Worm (Caenorhabditis elegans) whole organism, young adult: ENCODE data around the gene C31H2.4.

ENCODE experiments used
- athp-1 ChIP-seq: sonication (generic microtip); optimal IDR thresholded peaks from 2 replicates; lab custom pipeline; 2017; ENCODE audit warnings: mild to moderate bottlenecking, missing genetic modification characterization, missing compliant biosample characterization
- attf-5 ChIP-seq: fragments of 200-800 bp; sonication (Bioruptor generic); optimal IDR thresholded peaks from 2 replicates; lab custom pipeline; 2018; ENCODE audit warnings: mild to moderate bottlenecking, missing genetic modification characterization, missing compliant biosample characterization
- ceh-27 ChIP-seq: fragments of 200-800 bp; sonication (Bioruptor generic); optimal IDR thresholded peaks from 2 replicates; lab custom pipeline; 2018; ENCODE audit warnings: mild to moderate bottlenecking, missing genetic modification characterization, moderate library complexity, missing compliant biosample characterization
- dpff-1 ChIP-seq: sonication (generic microtip); optimal IDR thresholded peaks from 2 replicates; lab custom pipeline; 2017; ENCODE audit warnings: mild to moderate bottlenecking, missing genetic modification characterization, missing compliant biosample characterization
- nfya-1 ChIP-seq: sonication (generic microtip); optimal IDR thresholded peaks from 2 replicates; lab custom pipeline; 2017; ENCODE audit warnings: antibody characterized with exemption, missing compliant biosample characterization, missing genetic modification characterization, borderline replicate concordance; ENCODE audit not compliant: insufficient read depth
- pha-4 ChIP-seq: fragments of 150-350 bp; sonication (generic microtip); optimal IDR thresholded peaks from 2 replicates; lab custom pipeline; 2014; ENCODE audit warnings: missing biosample characterization, missing genetic modification reagents, missing genetic modification characterization
- tbp1 ChIP-seq: fragments of 200-800 bp; sonication (Bioruptor generic); optimal IDR thresholded peaks from 2 replicates; lab custom pipeline; 2018; ENCODE audit warnings: mild to moderate bottlenecking, missing genetic modification characterization, missing compliant biosample characterization

ce11 chrX:5133980-5134379 lies 25.5 kb downstream of the C31H2.4 start, which contains the start of gene tbc-7:
- no peak for TF ChIP-seq pha-4 (tag; lab: Kevin White, UChicago)
- TF ChIP-seq athp-1 (tag; lab: Kevin White, UChicago) = no peak
- no peak for TF ChIP-seq ceh-27 (GFP tag; lab: Kevin White, UChicago)
- TF ChIP-seq dpff-1 (tag; lab: Kevin White, UChicago) = no peak
- no peak for TF ChIP-seq attf-5 (GFP tag; lab: Kevin White, UChicago)
- TF ChIP-seq nfya-1 (tag; lab: Kevin White, UChicago) = no peak
- no peak for TF ChIP-seq tbp1 (GFP tag; lab: Kevin White, UChicago)
